Fruit fly (Drosophila melanogaster) whole organism: ENCODE measurements around the gene bab2.

Source experiments
- CG8478 ChIP-seq: fragments of >200 bp; optimal IDR thresholded peaks from 2 replicates; lab custom pipeline; 2018; ENCODE audit warnings: inconsistent platforms
- psq ChIP-seq: fragments of >200 bp; optimal IDR thresholded peaks from 2 replicates; lab custom pipeline; 2017
- usp ChIP-seq: fragments of >200 bp; optimal IDR thresholded peaks from 2 replicates; lab custom pipeline; 2017; ENCODE audit warnings: missing biosample characterization, missing genetic modification characterization, mixed read lengths

dm6 chr3L:1193123-1193844, 16.2 kb upstream of the bab2 start, which contains the start of gene Trhn:
- TF ChIP-seq usp (GFP tag; lab: Kevin White, UChicago) (no peak), CG8478 (lab: Kevin White, UChicago) (no peak), psq (lab: Kevin White, UChicago) (no peak)
